Worm (Caenorhabditis elegans) whole organism, late embryonic: ENCODE data around the gene Y39E4B.10.
A peak's percentile ranks its signal among the peaks of the same experiment; 100 is the strongest.

ENCODE experiments used
- K09A11.1 ChIP-seq: sonication (generic microtip); optimal IDR thresholded peaks from 2 replicates; lab custom pipeline; 2017; ENCODE audit warnings: antibody characterized with exemption, mild to moderate bottlenecking, missing genetic modification characterization, missing compliant biosample characterization; ENCODE audit not compliant: insufficient read depth
- ahr-1 ChIP-seq: sonication (generic microtip); optimal IDR thresholded peaks from 2 replicates; lab custom pipeline; 2016; ENCODE audit warnings: missing genetic modification characterization, missing compliant biosample characterization
- ama-1 ChIP-seq: fragments of 150-350 bp; optimal IDR thresholded peaks from 2 replicates; lab custom pipeline; 2014
- ceh-18 ChIP-seq: sonication (generic microtip); optimal IDR thresholded peaks from 2 replicates; lab custom pipeline; 2016; ENCODE audit warnings: missing genetic modification characterization, missing compliant biosample characterization
- ceh-48 ChIP-seq: sonication (generic microtip); optimal IDR thresholded peaks from 2 replicates; lab custom pipeline; 2016; ENCODE audit warnings: missing genetic modification characterization, inconsistent platforms, missing compliant biosample characterization
- ceh-9 ChIP-seq: sonication (generic microtip); optimal IDR thresholded peaks from 2 replicates; lab custom pipeline; 2016; ENCODE audit warnings: mild to moderate bottlenecking, missing genetic modification characterization, inconsistent platforms, missing compliant biosample characterization
- che-1 ChIP-seq: sonication (generic microtip); optimal IDR thresholded peaks from 2 replicates; lab custom pipeline; 2016; ENCODE audit warnings: mild to moderate bottlenecking, missing genetic modification characterization, missing compliant biosample characterization
- ets-4 ChIP-seq: sonication (generic microtip); optimal IDR thresholded peaks from 2 replicates; lab custom pipeline; 2016; ENCODE audit warnings: missing genetic modification characterization, missing compliant biosample characterization
- fkh-10 ChIP-seq: fragments of 150-350 bp; optimal IDR thresholded peaks from 2 replicates; lab custom pipeline; 2014; ENCODE audit warnings: missing biosample characterization, missing genetic modification reagents, missing genetic modification characterization
- pha-4 ChIP-seq: fragments of 150-350 bp; optimal IDR thresholded peaks from 2 replicates; lab custom pipeline; 2018; ENCODE audit warnings: missing biosample characterization, missing genetic modification reagents, missing genetic modification characterization
- ttx-3 ChIP-seq: sonication (generic microtip); optimal IDR thresholded peaks from 2 replicates; lab custom pipeline; 2016; ENCODE audit warnings: missing genetic modification reagents, missing genetic modification characterization, missing compliant biosample characterization
- unc-55 ChIP-seq: sonication (generic microtip); optimal IDR thresholded peaks from 2 replicates; lab custom pipeline; 2017; ENCODE audit warnings: missing biosample characterization, missing genetic modification reagents, missing genetic modification characterization

DNA sequence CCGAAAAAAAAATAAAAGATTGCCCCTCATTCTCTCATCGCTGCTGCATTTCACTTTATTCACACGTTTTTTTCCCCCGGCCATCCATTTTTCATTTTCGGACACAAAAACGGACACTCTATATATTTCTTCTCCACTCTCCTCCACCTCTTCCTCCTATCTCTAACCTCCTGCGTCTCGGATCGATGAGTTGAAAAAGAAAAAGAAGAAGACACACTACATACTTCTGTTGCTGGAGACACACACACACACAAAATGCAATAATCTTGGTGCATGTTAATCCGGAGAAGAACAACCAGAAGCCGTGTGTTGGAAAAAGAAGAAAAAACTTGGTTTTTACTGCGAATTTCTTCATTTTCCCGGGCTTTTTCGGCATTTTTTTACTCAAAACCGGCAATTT, 46.7 kb downstream of the Y39E4B.10 start:
- TF ChIP-seq ama-1 (lab: Kevin White, UChicago) (no peak), K09A11.1 (tag; lab: Kevin White, UChicago) (no peak), unc-55 (no peak), ahr-1 (no peak), ceh-18 (tag; lab: Kevin White, UChicago) (peak; percentile 26), che-1 (no peak), ceh-48 (tag; lab: Kevin White, UChicago) (peak; percentile 37), ets-4 (no peak), ttx-3 (tag; lab: Kevin White, UChicago) (no peak), ceh-9 (tag; lab: Kevin White, UChicago) (no peak), pha-4 (no peak), fkh-10 (GFP tag; lab: Kevin White, UChicago) (no peak)
